Worm (Caenorhabditis elegans) whole organism, young adult: ENCODE data around the gene pak-2.

Experiments used
- B0261.1 ChIP-seq: sonication (generic microtip); optimal IDR thresholded peaks from 2 replicates; lab custom pipeline; 2016; ENCODE audit warnings: mild to moderate bottlenecking, missing genetic modification characterization, moderate library complexity, missing compliant biosample characterization
- F33H1.4 ChIP-seq: fragments of 200-800 bp; sonication (Bioruptor generic); IDR thresholded peaks from 2 replicates; pipeline ENCODE4 v1.3.6; 2022; ENCODE audit warnings: missing genetic modification reagents, missing genetic modification characterization, missing compliant biosample characterization
- F55B11.4 ChIP-seq: sonication (generic microtip); optimal IDR thresholded peaks from 2 replicates; lab custom pipeline; 2016; ENCODE audit warnings: missing compliant biosample characterization, missing genetic modification characterization, borderline replicate concordance; ENCODE audit not compliant: insufficient read depth
- K11D2.4 ChIP-seq: fragments of 200-800 bp; sonication (Bioruptor generic); IDR thresholded peaks from 2 replicates; pipeline ENCODE4 v1.3.6; 2022; ENCODE audit warnings: missing genetic modification reagents, missing genetic modification characterization, missing compliant biosample characterization
- K12H6.12 ChIP-seq: fragments of 200-800 bp; sonication (Bioruptor generic); optimal IDR thresholded peaks from 2 replicates; lab custom pipeline; 2018; ENCODE audit warnings: mild to moderate bottlenecking, missing genetic modification characterization, missing compliant biosample characterization
- Y56A3A.18 ChIP-seq: fragments of 200-800 bp; sonication (Bioruptor generic); IDR thresholded peaks from 2 replicates; pipeline ENCODE4 v1.3.6; 2022; ENCODE audit warnings: missing genetic modification reagents, missing genetic modification characterization, missing compliant biosample characterization
- attf-5 ChIP-seq: fragments of 200-800 bp; sonication (Bioruptor generic); optimal IDR thresholded peaks from 2 replicates; lab custom pipeline; 2018; ENCODE audit warnings: mild to moderate bottlenecking, missing genetic modification characterization, missing compliant biosample characterization
- ccch-3 ChIP-seq: fragments of 200-800 bp; sonication (Bioruptor generic); optimal IDR thresholded peaks from 2 replicates; lab custom pipeline; 2018; ENCODE audit warnings: mild to moderate bottlenecking, missing genetic modification characterization, missing compliant biosample characterization
- cebp-1 ChIP-seq, 2 experiments: fragments of 200-800 bp in 1 of 2; sonication (Bioruptor generic) in 1 of 2; sonication (generic microtip) in 1 of 2; IDR thresholded peaks in 1 of 2; optimal IDR thresholded peaks in 1 of 2; 2 replicates each; pipeline versions ENCODE4 v1.3.6 to Lab custom; 2017 to 2022; ENCODE audit warnings: missing compliant biosample characterization in 2 of 2, missing genetic modification characterization in 2 of 2, mild to moderate bottlenecking in 1 of 2, missing genetic modification reagents in 1 of 2, moderate library complexity in 1 of 2
- ceh-27 ChIP-seq: fragments of 200-800 bp; sonication (Bioruptor generic); optimal IDR thresholded peaks from 2 replicates; lab custom pipeline; 2018; ENCODE audit warnings: mild to moderate bottlenecking, missing genetic modification characterization, moderate library complexity, missing compliant biosample characterization
- ceh-40 ChIP-seq: fragments of 200-800 bp; sonication (Bioruptor generic); IDR thresholded peaks from 2 replicates; pipeline ENCODE4 v1.3.6; 2022; ENCODE audit warnings: missing genetic modification characterization, missing compliant biosample characterization
- chd-7 ChIP-seq: sonication (generic microtip); optimal IDR thresholded peaks from 2 replicates; lab custom pipeline; 2016; ENCODE audit warnings: mild to moderate bottlenecking, missing genetic modification characterization, moderate library complexity, missing compliant biosample characterization
- dpff-1 ChIP-seq: sonication (generic microtip); optimal IDR thresholded peaks from 2 replicates; lab custom pipeline; 2017; ENCODE audit warnings: mild to moderate bottlenecking, missing genetic modification characterization, missing compliant biosample characterization
- efl-1 ChIP-seq: fragments of 150-350 bp; optimal IDR thresholded peaks from 2 replicates; lab custom pipeline; 2014; ENCODE audit warnings: missing biosample characterization, missing genetic modification reagents, missing genetic modification characterization
- hlh-12 ChIP-seq: sonication (generic microtip); optimal IDR thresholded peaks from 2 replicates; lab custom pipeline; 2016; ENCODE audit warnings: missing genetic modification characterization, missing compliant biosample characterization
- lin-26 ChIP-seq: fragments of 200-800 bp; sonication (Bioruptor generic); IDR thresholded peaks from 2 replicates; pipeline ENCODE4 v1.3.6; 2022; ENCODE audit warnings: missing genetic modification reagents, missing genetic modification characterization, missing compliant biosample characterization
- lin-35 ChIP-seq, 3 experiments: fragments of 150-350 bp in 2 of 3; sonication (generic microtip) in 1 of 3; optimal IDR thresholded peaks; 2 replicates each; lab custom pipeline; 2014 to 2018; ENCODE audit warnings: missing biosample characterization in 3 of 3, missing genetic modification characterization in 3 of 3, missing genetic modification reagents in 3 of 3
- lsl-1 ChIP-seq: fragments of 200-800 bp; sonication (Bioruptor generic); optimal IDR thresholded peaks from 2 replicates; lab custom pipeline; 2018; ENCODE audit warnings: mild to moderate bottlenecking, missing genetic modification characterization, moderate library complexity, missing compliant biosample characterization
- madf-6 ChIP-seq: fragments of 200-800 bp; sonication (Bioruptor generic); IDR thresholded peaks from 2 replicates; pipeline ENCODE4 v1.3.6; 2022; ENCODE audit warnings: missing genetic modification reagents, missing genetic modification characterization, missing compliant biosample characterization
- madf-8 ChIP-seq: fragments of 200-800 bp; sonication (Bioruptor generic); conservative IDR thresholded peaks from 2 replicates; pipeline ENCODE4 v1.3.6; 2022; ENCODE audit warnings: missing genetic modification reagents, missing genetic modification characterization, missing compliant biosample characterization
- mcd-1 ChIP-seq: fragments of 200-800 bp; sonication (Bioruptor generic); IDR thresholded peaks from 2 replicates; pipeline ENCODE4 v1.3.6; 2022; ENCODE audit warnings: missing genetic modification reagents, missing genetic modification characterization, missing compliant biosample characterization
- nfyb-1 ChIP-seq: fragments of 200-800 bp; sonication (Bioruptor generic); IDR thresholded peaks from 2 replicates; pipeline ENCODE4 v1.3.6; 2022; ENCODE audit warnings: missing genetic modification reagents, missing genetic modification characterization, missing compliant biosample characterization
- nhr-27 ChIP-seq: fragments of 200-800 bp; sonication (Bioruptor generic); optimal IDR thresholded peaks from 2 replicates; lab custom pipeline; 2018; ENCODE audit warnings: mild to moderate bottlenecking, missing genetic modification characterization, moderate library complexity, missing compliant biosample characterization
- pbrm-1 ChIP-seq: fragments of 200-800 bp; sonication (Bioruptor generic); IDR thresholded peaks from 2 replicates; pipeline ENCODE4 v1.3.6; 2022; ENCODE audit warnings: missing genetic modification reagents, missing genetic modification characterization, missing compliant biosample characterization
- rcor-1 ChIP-seq: fragments of 200-800 bp; sonication (Bioruptor generic); IDR thresholded peaks from 2 replicates; pipeline ENCODE4 v1.3.6; 2022; ENCODE audit warnings: missing genetic modification reagents, missing genetic modification characterization, missing compliant biosample characterization
- repo-1 ChIP-seq: sonication (generic microtip); optimal IDR thresholded peaks from 2 replicates; lab custom pipeline; 2017; ENCODE audit warnings: mild to moderate bottlenecking, missing genetic modification characterization, missing compliant biosample characterization
- snpc-1.3 ChIP-seq: sonication (generic microtip); optimal IDR thresholded peaks from 2 replicates; lab custom pipeline; 2017; ENCODE audit warnings: missing genetic modification characterization, mild to moderate bottlenecking, missing compliant biosample characterization, antibody characterized with exemption, moderate library complexity, missing genotype, missing genetic modification reagents; ENCODE audit not compliant: insufficient read depth
- somi-1 ChIP-seq: fragments of 200-800 bp; sonication (Bioruptor generic); optimal IDR thresholded peaks from 2 replicates; lab custom pipeline; 2018; ENCODE audit warnings: mild to moderate bottlenecking, missing genetic modification characterization, missing compliant biosample characterization
- unc-62 ChIP-seq: fragments of 150-350 bp; optimal IDR thresholded peaks from 2 replicates; lab custom pipeline; 2014; ENCODE audit warnings: missing biosample characterization, missing genetic modification reagents, missing genetic modification characterization
- xnd-1 ChIP-seq: sonication (generic microtip); optimal IDR thresholded peaks from 2 replicates; lab custom pipeline; 2016; ENCODE audit warnings: missing genotype, missing genetic modification reagents, missing genetic modification characterization, missing compliant biosample characterization
- zfh-2 ChIP-seq: fragments of 200-800 bp; sonication (Bioruptor generic); conservative IDR thresholded peaks from 2 replicates; pipeline ENCODE4 v1.3.6; 2022; ENCODE audit warnings: missing genetic modification reagents, missing genetic modification characterization, missing compliant biosample characterization
- ztf-18 ChIP-seq: sonication (generic microtip); optimal IDR thresholded peaks from 2 replicates; lab custom pipeline; 2016; ENCODE audit warnings: missing genotype, mild to moderate bottlenecking, missing genetic modification characterization, missing compliant biosample characterization
- ztf-26 ChIP-seq: sonication (generic microtip); optimal IDR thresholded peaks from 2 replicates; lab custom pipeline; 2017; ENCODE audit warnings: missing genetic modification characterization, missing compliant biosample characterization
- ztf-28 ChIP-seq: fragments of 200-800 bp; sonication (Bioruptor generic); IDR thresholded peaks from 2 replicates; pipeline ENCODE4 v1.3.6; 2022; ENCODE audit warnings: missing genetic modification reagents, missing genetic modification characterization, missing compliant biosample characterization
- ztf-3 ChIP-seq: fragments of 200-800 bp; sonication (Bioruptor generic); optimal IDR thresholded peaks from 2 replicates; lab custom pipeline; 2018; ENCODE audit warnings: mild to moderate bottlenecking, missing genetic modification characterization, missing compliant biosample characterization

The pak-2 gene

ce11 chrV:11076028-11076402 lies 36.8 kb upstream of the pak-2 start:
- TF ChIP-seq F33H1.4 (GFP tag; lab: Robert Waterston, UW), result no peak
- TF ChIP-seq ztf-18, result no peak
- TF ChIP-seq madf-6 (GFP tag; lab: Robert Waterston, UW), result peak; percentile 87
- no peak for TF ChIP-seq ccch-3 (GFP tag; lab: Kevin White, UChicago)
- TF ChIP-seq xnd-1 (tag; lab: Kevin White, UChicago), result peak; percentile 76
- no peak for TF ChIP-seq hlh-12 (tag; lab: Kevin White, UChicago)
- TF ChIP-seq madf-8 (GFP tag; lab: Robert Waterston, UW), result peak; percentile 64
- peak; percentile 65 for TF ChIP-seq efl-1 (GFP tag; lab: Kevin White, UChicago)
- TF ChIP-seq ztf-3, result no peak
- TF ChIP-seq lin-35 (GFP tag; optimal IDR thresholded peaks at IDR 0.05; lab: Kevin White, UChicago), result peak in 1 of 3 experiments; percentile 16
- TF ChIP-seq rcor-1, result no peak
- TF ChIP-seq lsl-1 (GFP tag; lab: Kevin White, UChicago), result no peak
- peak; percentile 11 for TF ChIP-seq ztf-26
- peak; percentile 78 for TF ChIP-seq dpff-1
- no peak for TF ChIP-seq B0261.1 (tag; lab: Kevin White, UChicago)
- peak; percentile 6 for TF ChIP-seq snpc-1.3
- TF ChIP-seq, all 124 proteins: peak for 8

ce11 chrV:11075209-11076027 lies 36.2 kb upstream of the pak-2 start:
- TF ChIP-seq ceh-40 (0 out of 2 replicates have a peak, but pooled peaks have one; percentile 6), unc-62 (GFP tag; lab: Kevin White, UChicago) (no peak), nhr-27 (tag; lab: Kevin White, UChicago) (peak; percentile 9), attf-5 (GFP tag; lab: Kevin White, UChicago) (peak; percentile 29), ccch-3 (GFP tag; lab: Kevin White, UChicago) (no peak), repo-1 (tag; lab: Kevin White, UChicago) (no peak), K12H6.12 (peak; percentile 31), chd-7 (tag; lab: Kevin White, UChicago) (no peak), somi-1 (peak; percentile 23), mcd-1 (GFP tag; lab: Robert Waterston, UW) (peak; percentile 43; the same call in 1 of the 2 replicates), F55B11.4 (no peak), ceh-27 (GFP tag; lab: Kevin White, UChicago) (peak; percentile 73), zfh-2 (GFP tag; lab: Robert Waterston, UW) (peak; percentile 91), ztf-28 (GFP tag; lab: Robert Waterston, UW) (0 out of 2 replicates have a peak, but pooled peaks have one; percentile 61), lin-26 (GFP tag; lab: Robert Waterston, UW) (peak; percentile 15; the same call in 1 of the 2 replicates), nfyb-1 (peak; percentile 37; the same call in 1 of the 2 replicates), cebp-1 (GFP tag; IDR thresholded peaks at IDR 0.05; lab: Robert Waterston, UW) (no peak; the same call in 1 of the 2 replicates), cebp-1 (tag; optimal IDR thresholded peaks at IDR 0.05; lab: Kevin White, UChicago) (peak; percentile 61), Y56A3A.18 (GFP tag; lab: Robert Waterston, UW) (peak; percentile 42; the same call in 1 of the 2 replicates), pbrm-1 (peak; percentile 28), lsl-1 (GFP tag; lab: Kevin White, UChicago) (no peak), K11D2.4 (GFP tag; lab: Robert Waterston, UW) (no peak)
- TF ChIP-seq, all 124 proteins: peak for 14
